Worm (Caenorhabditis elegans) whole organism, L4/young adult: ENCODE data around the gene num-1.

Experiments used
- W03F9.2 ChIP-seq: fragments of 150-350 bp; optimal IDR thresholded peaks from 2 replicates; lab custom pipeline; 2014; ENCODE audit warnings: missing biosample characterization, missing genetic modification characterization
- him-1 ChIP-seq: sonication (generic microtip); optimal IDR thresholded peaks from 2 replicates; lab custom pipeline; 2016; ENCODE audit warnings: missing genotype, missing genetic modification reagents, missing genetic modification characterization, missing compliant biosample characterization

Gene num-1

ce11 chrV:20879069-20879667, 49.6 kb downstream of the num-1 start, which contains the start of gene unc-80:
Gene unc-80 (plus strand): TSS chrV:20879601.
- TF ChIP-seq him-1 (peak; percentile 65), W03F9.2 (no peak)
